Worm (Caenorhabditis elegans) whole organism, young adult: Measurements from ENCODE around the gene F40G9.7.

Experiments
- D2030.7 ChIP-seq: fragments of 200-800 bp; sonication (Bioruptor generic); IDR thresholded peaks from 2 replicates; pipeline ENCODE4 v1.3.6; 2022; ENCODE audit warnings: missing genetic modification reagents, missing genetic modification characterization, missing compliant biosample characterization
- F33H1.4 ChIP-seq: fragments of 200-800 bp; sonication (Bioruptor generic); IDR thresholded peaks from 2 replicates; pipeline ENCODE4 v1.3.6; 2022; ENCODE audit warnings: missing genetic modification reagents, missing genetic modification characterization, missing compliant biosample characterization
- Y53G8AR.9 ChIP-seq: fragments of 200-800 bp; sonication (Bioruptor generic); conservative IDR thresholded peaks from 2 replicates; pipeline ENCODE4 v1.3.6; 2022; ENCODE audit warnings: missing genetic modification reagents, missing genetic modification characterization, missing compliant biosample characterization
- ama-1 ChIP-seq, 3 experiments: fragments of 150-350 bp in 1 of 3; sonication (generic microtip) in 2 of 3; optimal IDR thresholded peaks; 2 replicates each; lab custom pipeline; 2014 to 2018; ENCODE audit warnings: missing biosample characterization in 2 of 3, missing genetic modification characterization in 2 of 3, missing genetic modification reagents in 2 of 3
- lin-35 ChIP-seq, 3 experiments: fragments of 150-350 bp in 2 of 3; sonication (generic microtip) in 1 of 3; optimal IDR thresholded peaks; 2 replicates each; lab custom pipeline; 2014 to 2018; ENCODE audit warnings: missing biosample characterization in 3 of 3, missing genetic modification characterization in 3 of 3, missing genetic modification reagents in 3 of 3
- nfya-1 ChIP-seq: sonication (generic microtip); optimal IDR thresholded peaks from 2 replicates; lab custom pipeline; 2017; ENCODE audit warnings: antibody characterized with exemption, missing compliant biosample characterization, missing genetic modification characterization, borderline replicate concordance; ENCODE audit not compliant: insufficient read depth
- sea-2 ChIP-seq: fragments of 200-800 bp; sonication (Bioruptor generic); IDR thresholded peaks from 2 replicates; pipeline ENCODE4 v1.3.6; 2022; ENCODE audit warnings: missing genetic modification characterization, missing compliant biosample characterization

DNA sequence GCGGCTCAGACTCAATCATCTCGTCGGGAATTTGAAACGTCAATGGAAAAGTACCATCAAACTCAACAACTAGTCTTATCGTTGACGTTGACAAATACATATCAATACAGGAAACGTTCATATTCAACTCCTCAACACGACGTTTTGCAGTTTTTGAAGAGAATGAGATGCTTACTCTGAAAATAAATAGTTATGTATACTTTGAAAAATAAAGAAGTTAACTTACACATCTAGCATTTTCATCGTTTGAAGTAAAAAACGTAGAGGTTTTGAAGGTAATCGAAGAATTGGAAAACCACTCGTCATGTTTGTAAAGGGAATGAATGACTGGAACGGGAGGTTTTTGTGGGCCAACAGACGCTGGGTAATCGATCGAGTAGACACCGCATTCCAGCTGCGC lies 24.6 kb upstream of the F40G9.7 start, which contains the start of gene fbxb-81:
- TF ChIP-seq lin-35 (GFP tag; optimal IDR thresholded peaks at IDR 0.05; lab: Kevin White, UChicago) = no peak
- TF ChIP-seq sea-2 = no peak
- TF ChIP-seq F33H1.4 (GFP tag; lab: Robert Waterston, UW) = no peak
- no peak for TF ChIP-seq D2030.7
- no peak for TF ChIP-seq Y53G8AR.9 (GFP tag; lab: Robert Waterston, UW)
- TF ChIP-seq ama-1 (optimal IDR thresholded peaks at IDR 0.05; lab: Kevin White, UChicago) = no peak
- no peak for TF ChIP-seq ama-1 (GFP tag; optimal IDR thresholded peaks at IDR 0.05; lab: Kevin White, UChicago)
- no peak for TF ChIP-seq nfya-1 (tag; lab: Kevin White, UChicago)
